Worm (Caenorhabditis elegans) whole organism, mixed stage, embryonic: ENCODE results near the gene otpl-8.

Source experiments
- M03D4.4 ChIP-seq: sonication (generic microtip); optimal IDR thresholded peaks from 2 replicates; lab custom pipeline; 2017; ENCODE audit warnings: mild to moderate bottlenecking, missing genetic modification characterization, missing compliant biosample characterization
- bed-3 ChIP-seq: fragments of 200-800 bp; sonication (Bioruptor generic); optimal IDR thresholded peaks from 3 replicates; lab custom pipeline; 2018; ENCODE audit warnings: mild to moderate bottlenecking, missing genetic modification characterization, moderate library complexity, missing compliant biosample characterization
- blmp-1 ChIP-seq: fragments of 150-350 bp; optimal IDR thresholded peaks from 2 replicates; lab custom pipeline; 2014; ENCODE audit warnings: missing biosample characterization, missing genetic modification characterization
- ceh-39 ChIP-seq: fragments of 150-350 bp; optimal IDR thresholded peaks from 2 replicates; lab custom pipeline; 2014; ENCODE audit warnings: missing biosample characterization, missing genetic modification characterization
- ceh-43 ChIP-seq: fragments of 200-800 bp; sonication (Bioruptor generic); optimal IDR thresholded peaks from 2 replicates; lab custom pipeline; 2018; ENCODE audit warnings: mild to moderate bottlenecking, missing genetic modification characterization, moderate library complexity, missing compliant biosample characterization
- ceh-83 ChIP-seq: fragments of 200-800 bp; sonication (Bioruptor generic); optimal IDR thresholded peaks from 2 replicates; lab custom pipeline; 2018; ENCODE audit warnings: mild to moderate bottlenecking, missing genetic modification characterization, missing compliant biosample characterization
- ces-1 ChIP-seq: fragments of 150-350 bp; optimal IDR thresholded peaks from 2 replicates; lab custom pipeline; 2014; ENCODE audit warnings: missing biosample characterization, missing genetic modification reagents, missing genetic modification characterization
- cnd-1 ChIP-seq: fragments of 200-800 bp; sonication (Bioruptor generic); optimal IDR thresholded peaks from 2 replicates; lab custom pipeline; 2018; ENCODE audit warnings: mild to moderate bottlenecking, missing genetic modification characterization, missing compliant biosample characterization
- drap-1 ChIP-seq: fragments of 200-800 bp; sonication (Bioruptor generic); optimal IDR thresholded peaks from 3 replicates; lab custom pipeline; 2018; ENCODE audit warnings: mild to moderate bottlenecking, missing genetic modification characterization, missing compliant biosample characterization
- flh-1 ChIP-seq: fragments of 200-800 bp; sonication (Bioruptor generic); optimal IDR thresholded peaks from 2 replicates; lab custom pipeline; 2018; ENCODE audit warnings: mild to moderate bottlenecking, missing genetic modification characterization, moderate library complexity, missing compliant biosample characterization
- ham-2 ChIP-seq: fragments of 200-800 bp; sonication (Bioruptor generic); optimal IDR thresholded peaks from 2 replicates; lab custom pipeline; 2018; ENCODE audit warnings: mild to moderate bottlenecking, missing genetic modification characterization, missing compliant biosample characterization
- hlh-1 ChIP-seq: fragments of 150-350 bp; optimal IDR thresholded peaks from 2 replicates; lab custom pipeline; 2014; ENCODE audit warnings: missing biosample characterization, missing genetic modification reagents, missing genetic modification characterization
- lin-13 ChIP-seq: fragments of 150-350 bp; optimal IDR thresholded peaks from 2 replicates; lab custom pipeline; 2014; ENCODE audit warnings: missing biosample characterization, missing genetic modification characterization
- lin-32 ChIP-seq: fragments of 200-800 bp; sonication (Bioruptor generic); optimal IDR thresholded peaks from 2 replicates; lab custom pipeline; 2018; ENCODE audit warnings: mild to moderate bottlenecking, missing genetic modification characterization, missing compliant biosample characterization
- lsy-2 ChIP-seq: fragments of 150-350 bp; optimal IDR thresholded peaks from 2 replicates; lab custom pipeline; 2014; ENCODE audit warnings: missing biosample characterization, missing genetic modification characterization
- mep-1 ChIP-seq: fragments of 150-350 bp; optimal IDR thresholded peaks from 2 replicates; lab custom pipeline; 2017; ENCODE audit warnings: missing biosample characterization, missing genetic modification reagents, missing genetic modification characterization, inconsistent platforms
- nhr-12 ChIP-seq: fragments of 150-350 bp; optimal IDR thresholded peaks from 2 replicates; lab custom pipeline; 2014; ENCODE audit warnings: missing biosample characterization, missing genetic modification characterization
- nhr-2 ChIP-seq: fragments of 150-350 bp; optimal IDR thresholded peaks from 2 replicates; lab custom pipeline; 2014; ENCODE audit warnings: missing biosample characterization, missing genetic modification characterization
- nhr-237 ChIP-seq: fragments of 150-350 bp; optimal IDR thresholded peaks from 2 replicates; lab custom pipeline; 2014; ENCODE audit warnings: missing biosample characterization, missing genetic modification characterization
- nhr-28 ChIP-seq: fragments of 150-350 bp; optimal IDR thresholded peaks from 2 replicates; lab custom pipeline; 2014; ENCODE audit warnings: missing biosample characterization, missing genetic modification characterization
- nhr-76 ChIP-seq: sonication (generic microtip); optimal IDR thresholded peaks from 2 replicates; lab custom pipeline; 2017; ENCODE audit warnings: missing biosample characterization, missing genetic modification characterization
- pha-4 ChIP-seq: fragments of 150-350 bp; optimal IDR thresholded peaks from 2 replicates; lab custom pipeline; 2018; ENCODE audit warnings: missing biosample characterization, missing genetic modification reagents, missing genetic modification characterization
- sem-2 ChIP-seq: fragments of 200-800 bp; sonication (Bioruptor generic); optimal IDR thresholded peaks from 2 replicates; lab custom pipeline; 2018; ENCODE audit warnings: mild to moderate bottlenecking, missing genetic modification characterization, missing compliant biosample characterization
- snpc-4 ChIP-seq: fragments of 150-350 bp; optimal IDR thresholded peaks from 2 replicates; lab custom pipeline; 2014; ENCODE audit warnings: missing biosample characterization, missing genetic modification characterization
- tbx-8 ChIP-seq: fragments of 200-800 bp; sonication (Bioruptor generic); optimal IDR thresholded peaks from 2 replicates; lab custom pipeline; 2018; ENCODE audit warnings: mild to moderate bottlenecking, missing genetic modification characterization, moderate library complexity, missing compliant biosample characterization
- unc-120 ChIP-seq: sonication (generic microtip); optimal IDR thresholded peaks from 2 replicates; lab custom pipeline; 2017; ENCODE audit warnings: missing genetic modification characterization, missing compliant biosample characterization; ENCODE audit not compliant: poor library complexity, severe bottlenecking
- unc-39 ChIP-seq: fragments of 150-350 bp; optimal IDR thresholded peaks from 2 replicates; lab custom pipeline; 2014; ENCODE audit warnings: missing biosample characterization, missing genetic modification characterization
- unc-62 ChIP-seq: fragments of 150-350 bp; optimal IDR thresholded peaks from 2 replicates; lab custom pipeline; 2014; ENCODE audit warnings: missing biosample characterization, missing genetic modification reagents, missing genetic modification characterization
- zip-8 ChIP-seq: fragments of 150-350 bp; optimal IDR thresholded peaks from 2 replicates; lab custom pipeline; 2014; ENCODE audit warnings: missing biosample characterization, missing genetic modification characterization
- ztf-11 ChIP-seq: fragments of 150-350 bp; optimal IDR thresholded peaks from 2 replicates; lab custom pipeline; 2014; ENCODE audit warnings: missing biosample characterization, missing genetic modification characterization

The otpl-8 gene

DNA sequence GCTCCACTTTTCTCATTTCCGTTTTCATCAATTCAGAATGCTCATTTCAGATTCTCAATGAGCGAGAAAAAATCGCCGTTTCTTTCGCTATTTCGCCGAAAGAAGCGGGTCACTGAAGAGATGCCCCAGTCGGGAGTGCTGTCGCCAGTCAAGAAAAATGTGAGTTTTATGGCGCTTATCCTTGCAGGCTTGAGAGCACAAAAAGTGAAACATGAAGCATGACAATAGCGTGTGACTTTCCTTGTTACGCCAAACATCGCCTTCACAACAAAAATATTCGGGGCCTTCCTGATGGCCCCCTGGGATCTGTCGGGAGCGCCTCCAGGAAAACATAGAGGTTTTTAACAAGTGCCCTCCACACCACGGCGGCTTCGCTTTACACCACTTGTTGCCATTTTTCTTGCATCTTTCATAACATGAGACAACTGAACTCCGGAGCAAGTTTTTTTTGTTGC, 14.1 kb downstream of the otpl-8 start, which contains the start of gene E01G6.2:
Gene E01G6.2, plus strand, starts transcription at position 51 of the 455 bp plus-strand sequence.
- TF ChIP-seq tbx-8 (GFP tag; lab: Kevin White, UChicago) (no peak), unc-120 (tag; lab: Kevin White, UChicago) (no peak), mep-1 (tag; lab: Kevin White, UChicago) (no peak), unc-62 (GFP tag; lab: Kevin White, UChicago) (no peak), drap-1 (no peak), nhr-2 (tag; lab: Kevin White, UChicago) (no peak), hlh-1 (tag; lab: Kevin White, UChicago) (no peak), pha-4 (tag; lab: Kevin White, UChicago) (no peak), bed-3 (GFP tag; lab: Kevin White, UChicago) (no peak), nhr-12 (tag; lab: Kevin White, UChicago) (no peak), ztf-11 (no peak), sem-2 (GFP tag; lab: Kevin White, UChicago) (no peak), snpc-4 (tag; lab: Kevin White, UChicago) (no peak), ceh-39 (tag; lab: Kevin White, UChicago) (no peak), lin-13 (no peak), ceh-43 (GFP tag; lab: Kevin White, UChicago) (no peak)

ce11 chrX:12252189-12252588, 18.6 kb downstream of the otpl-8 start:
- no peak for TF ChIP-seq blmp-1
- TF ChIP-seq ces-1: peak; percentile 80

- TF ChIP-seq nhr-76 (tag; lab: Kevin White, UChicago): no peak
- TF ChIP-seq unc-62 (GFP tag; lab: Kevin White, UChicago): peak; percentile 22
- TF ChIP-seq hlh-1 (tag; lab: Kevin White, UChicago): peak; percentile 91
These were observed 22.6 kb downstream of the otpl-8 start for ce11 chrX:12248140-12248539.

- TF ChIP-seq ztf-11 (no peak), lsy-2 (tag; lab: Kevin White, UChicago) (no peak), pha-4 (tag; lab: Kevin White, UChicago) (no peak), hlh-1 (tag; lab: Kevin White, UChicago) (no peak), unc-39 (tag; lab: Kevin White, UChicago) (no peak), lin-32 (GFP tag; lab: Kevin White, UChicago) (no peak), mep-1 (tag; lab: Kevin White, UChicago) (no peak)
These were observed 27.8 kb downstream of the otpl-8 start for ce11 chrX:12242902-12243301.

ce11 chrX:12241457-12241856, 29.3 kb downstream of the otpl-8 start, which contains the start of gene cest-3:
Gene cest-3, plus strand, starts transcription at chrX:12241646.
- TF ChIP-seq M03D4.4 (no peak), tbx-8 (GFP tag; lab: Kevin White, UChicago) (no peak), sem-2 (GFP tag; lab: Kevin White, UChicago) (no peak), drap-1 (no peak), ceh-39 (tag; lab: Kevin White, UChicago) (no peak), mep-1 (tag; lab: Kevin White, UChicago) (no peak), ceh-43 (GFP tag; lab: Kevin White, UChicago) (no peak), snpc-4 (tag; lab: Kevin White, UChicago) (no peak), ceh-83 (GFP tag; lab: Kevin White, UChicago) (no peak), flh-1 (GFP tag; lab: Kevin White, UChicago) (no peak), unc-62 (GFP tag; lab: Kevin White, UChicago) (no peak), nhr-76 (tag; lab: Kevin White, UChicago) (no peak), nhr-237 (tag; lab: Kevin White, UChicago) (no peak), zip-8 (tag; lab: Kevin White, UChicago) (no peak), nhr-12 (tag; lab: Kevin White, UChicago) (no peak), lin-13 (no peak), hlh-1 (tag; lab: Kevin White, UChicago) (no peak)

- no peak for TF ChIP-seq ces-1
- no peak for TF ChIP-seq flh-1 (GFP tag; lab: Kevin White, UChicago)
- TF ChIP-seq ceh-83 (GFP tag; lab: Kevin White, UChicago): no peak
- no peak for TF ChIP-seq cnd-1 (tag; lab: Kevin White, UChicago)
- TF ChIP-seq ceh-39 (tag; lab: Kevin White, UChicago): no peak
- TF ChIP-seq ztf-11: no peak
- no peak for TF ChIP-seq M03D4.4
- no peak for TF ChIP-seq ham-2 (GFP tag; lab: Kevin White, UChicago)
- no peak for TF ChIP-seq sem-2 (GFP tag; lab: Kevin White, UChicago)
- no peak for TF ChIP-seq tbx-8 (GFP tag; lab: Kevin White, UChicago)
- no peak for TF ChIP-seq lin-32 (GFP tag; lab: Kevin White, UChicago)
- TF ChIP-seq blmp-1: no peak
- no peak for TF ChIP-seq zip-8 (tag; lab: Kevin White, UChicago)
- TF ChIP-seq nhr-28 (tag; lab: Kevin White, UChicago): no peak
- TF ChIP-seq bed-3 (GFP tag; lab: Kevin White, UChicago): no peak
- no peak for TF ChIP-seq unc-120 (tag; lab: Kevin White, UChicago)
- no peak for TF ChIP-seq hlh-1 (tag; lab: Kevin White, UChicago)
These were observed 35.4 kb downstream of the otpl-8 start, which contains the start of gene C23H4.6 for ce11 chrX:12235388-12235787. Gene C23H4.6, plus strand, starts transcription at chrX:12235606.
